Fruit fly (Drosophila melanogaster): ENCODE measurements around the gene Pos.

The Pos gene

DNA sequence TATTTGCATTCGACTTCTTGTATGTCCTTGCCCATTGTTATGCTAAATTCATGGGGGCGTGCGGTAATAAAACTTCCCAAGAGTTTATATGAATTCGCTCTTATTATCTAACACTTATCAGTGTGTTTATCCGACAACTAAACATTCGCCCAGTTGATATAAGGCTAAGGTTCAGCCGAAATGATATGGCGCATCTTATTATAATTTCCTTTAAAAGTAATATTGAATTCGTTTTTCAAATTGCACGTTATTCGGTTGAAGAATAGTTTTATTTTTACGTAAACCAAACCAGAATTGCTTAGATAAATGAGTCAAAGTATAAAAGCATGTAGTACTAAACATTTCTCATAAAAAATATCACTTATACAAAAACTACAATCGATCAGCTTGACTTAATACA, at the start of gene Pos:
Pos (plus strand) TSS at position 301 of the 400 bp plus-strand sequence.
- TF ChIP-seq Clk (GFP tag; optimal IDR thresholded peaks at IDR 0.05) (no peak), Mnt (GFP tag; optimal IDR thresholded peaks at IDR 0.05) (no peak), toe (GFP tag; optimal IDR thresholded peaks at IDR 0.05) (no peak), CG5204 (GFP tag; optimal IDR thresholded peaks at IDR 0.05) (no peak)

DNA sequence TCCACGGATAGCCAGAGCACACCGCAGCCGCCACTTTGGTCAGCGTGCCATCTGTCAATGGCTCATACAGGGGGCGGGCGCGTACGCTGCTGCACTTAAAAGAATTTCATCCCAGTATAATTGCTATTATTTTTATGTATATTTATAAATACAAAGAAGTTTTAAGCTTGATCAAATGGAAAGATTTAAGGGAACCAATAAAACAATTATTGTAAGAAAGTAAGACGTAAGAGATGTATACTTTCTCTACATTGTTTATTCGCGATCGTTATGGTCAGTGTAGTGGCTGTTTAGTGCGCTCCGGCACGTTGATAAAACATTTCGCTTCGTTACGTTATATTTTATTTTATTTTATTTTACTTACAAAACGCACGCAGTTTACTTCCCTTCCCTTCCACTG, 46.3 kb upstream of the Pos start:
- TF ChIP-seq toe (GFP tag; optimal IDR thresholded peaks at IDR 0.05): no peak
- no peak for TF ChIP-seq CG33017 (tag; optimal IDR thresholded peaks at IDR 0.05)
- TF ChIP-seq Crg-1 (GFP tag; optimal IDR thresholded peaks at IDR 0.05): no peak
- TF ChIP-seq CG14711 (tag; optimal IDR thresholded peaks at IDR 0.05): no peak
- no peak for TF ChIP-seq Clk (GFP tag; optimal IDR thresholded peaks at IDR 0.05)
- TF ChIP-seq CG1620 (GFP tag; optimal IDR thresholded peaks at IDR 0.05): no peak
- no peak for TF ChIP-seq CG11617 (GFP tag; optimal IDR thresholded peaks at IDR 0.05)
- TF ChIP-seq CG7101 (tag; optimal IDR thresholded peaks at IDR 0.05): no peak
- no peak for TF ChIP-seq CG5204 (GFP tag; optimal IDR thresholded peaks at IDR 0.05)
- TF ChIP-seq cnc (optimal IDR thresholded peaks at IDR 0.05): no peak
- TF ChIP-seq cic (GFP tag; optimal IDR thresholded peaks at IDR 0.05): no peak
- TF ChIP-seq pad (GFP tag; optimal IDR thresholded peaks at IDR 0.05): no peak
- TF ChIP-seq tj (GFP tag; optimal IDR thresholded peaks at IDR 0.05): no peak
- no peak for TF ChIP-seq kay (GFP tag; ENCODE audit: borderline replicate concordance)
- no peak for TF ChIP-seq CG7045 (GFP tag; optimal IDR thresholded peaks at IDR 0.05)
- TF ChIP-seq bab1 (GFP tag; optimal IDR thresholded peaks at IDR 0.05): no peak
- no peak for TF ChIP-seq Hr96 (GFP tag; optimal IDR thresholded peaks at IDR 0.05)
- TF ChIP-seq Mnt (GFP tag; optimal IDR thresholded peaks at IDR 0.05): no peak
- no peak for TF ChIP-seq CG12768 (GFP tag; optimal IDR thresholded peaks at IDR 0.05)
- TF ChIP-seq ovo (GFP tag; optimal IDR thresholded peaks at IDR 0.05): no peak

DNA sequence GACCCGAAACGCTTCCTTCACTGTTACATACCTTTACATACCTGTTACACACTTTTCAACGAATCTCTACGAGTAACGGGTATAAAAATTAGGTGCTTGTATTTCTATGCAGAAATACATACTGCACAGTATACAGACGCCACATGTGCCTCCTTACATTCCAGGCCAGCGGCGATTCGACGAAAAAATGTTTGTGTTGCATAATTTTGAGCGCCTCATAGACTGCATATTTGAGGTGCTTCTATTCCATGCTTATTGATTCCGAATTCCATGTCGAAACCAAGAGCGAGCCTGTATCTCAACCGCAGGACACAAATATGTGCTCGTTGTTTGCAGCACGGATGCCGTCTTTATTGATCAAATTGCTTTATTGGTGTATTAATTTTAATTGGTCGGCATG, 31.8 kb upstream of the Pos start:
- no peak for TF ChIP-seq Mnt (GFP tag; optimal IDR thresholded peaks at IDR 0.05)
- TF ChIP-seq Hr96 (GFP tag; optimal IDR thresholded peaks at IDR 0.05): no peak
- no peak for TF ChIP-seq CG7045 (GFP tag; optimal IDR thresholded peaks at IDR 0.05)
- no peak for TF ChIP-seq CG14711 (tag; optimal IDR thresholded peaks at IDR 0.05)
- no peak for TF ChIP-seq Clk (GFP tag; optimal IDR thresholded peaks at IDR 0.05)
- no peak for TF ChIP-seq toe (GFP tag; optimal IDR thresholded peaks at IDR 0.05)
- no peak for TF ChIP-seq pad (GFP tag; optimal IDR thresholded peaks at IDR 0.05)
- TF ChIP-seq ovo (GFP tag; optimal IDR thresholded peaks at IDR 0.05): no peak
- no peak for TF ChIP-seq kay (GFP tag; ENCODE audit: borderline replicate concordance)
- no peak for TF ChIP-seq CG12768 (GFP tag; optimal IDR thresholded peaks at IDR 0.05)
- TF ChIP-seq CG5204 (GFP tag; optimal IDR thresholded peaks at IDR 0.05): no peak
- no peak for TF ChIP-seq tj (GFP tag; optimal IDR thresholded peaks at IDR 0.05)
- no peak for TF ChIP-seq cnc (optimal IDR thresholded peaks at IDR 0.05)
- TF ChIP-seq Crg-1 (GFP tag; optimal IDR thresholded peaks at IDR 0.05): no peak
- no peak for TF ChIP-seq CG33017 (tag; optimal IDR thresholded peaks at IDR 0.05)
- TF ChIP-seq bab1 (GFP tag; optimal IDR thresholded peaks at IDR 0.05): no peak
- TF ChIP-seq CG7101 (tag; optimal IDR thresholded peaks at IDR 0.05): no peak
- TF ChIP-seq CG11617 (GFP tag; optimal IDR thresholded peaks at IDR 0.05): no peak
- TF ChIP-seq CG1620 (GFP tag; optimal IDR thresholded peaks at IDR 0.05): no peak
- no peak for TF ChIP-seq cic (GFP tag; optimal IDR thresholded peaks at IDR 0.05)

DNA sequence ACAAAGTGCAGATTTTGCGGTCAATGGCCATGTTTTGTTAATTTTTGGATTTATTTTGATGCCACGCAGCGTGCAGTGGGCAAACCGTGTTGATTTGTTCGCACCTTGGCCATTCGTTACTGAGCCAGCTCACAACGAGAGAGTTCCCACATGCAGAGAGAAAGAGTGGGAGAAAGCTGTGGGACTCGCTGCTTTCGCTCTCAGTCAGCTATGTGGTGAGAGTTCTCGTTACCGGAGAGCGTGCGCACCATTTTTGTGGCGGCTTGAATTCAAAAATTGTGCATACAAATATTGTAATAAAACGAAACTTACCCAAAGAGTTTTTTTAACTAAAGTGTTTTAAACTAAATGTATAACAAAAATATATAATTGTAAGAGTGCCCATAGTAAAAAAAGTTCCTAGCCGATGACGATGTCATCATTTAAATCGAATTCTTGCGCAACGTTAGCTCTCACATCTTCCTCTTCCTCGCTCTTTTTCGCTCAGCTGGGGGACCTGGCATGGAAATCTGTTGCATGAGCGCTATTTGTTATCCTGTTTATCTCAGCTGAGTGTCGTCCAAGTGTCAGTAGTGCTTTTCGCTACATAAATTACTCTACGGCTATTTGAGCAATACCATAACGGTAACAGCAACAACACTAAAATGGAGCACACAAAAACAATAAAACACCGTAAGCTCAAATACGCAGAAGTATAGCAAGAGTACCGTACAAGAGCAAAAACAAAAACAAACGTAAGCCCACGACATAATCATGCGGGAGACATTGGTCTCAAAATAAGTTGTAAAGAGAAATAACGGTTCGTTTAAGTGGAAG, 22.5 kb upstream of the Pos start, which contains the start of gene heph:
heph (minus strand) TSS at position 121 of the 816 bp plus-strand sequence.
- TF ChIP-seq tj (GFP tag; optimal IDR thresholded peaks at IDR 0.05) (no peak), CG7045 (GFP tag; optimal IDR thresholded peaks at IDR 0.05) (no peak), CG5204 (GFP tag; optimal IDR thresholded peaks at IDR 0.05) (no peak), CG1620 (GFP tag; optimal IDR thresholded peaks at IDR 0.05) (no peak), Crg-1 (GFP tag; optimal IDR thresholded peaks at IDR 0.05) (no peak), Mnt (GFP tag; optimal IDR thresholded peaks at IDR 0.05) (no peak), toe (GFP tag; optimal IDR thresholded peaks at IDR 0.05) (no peak), bab1 (GFP tag; optimal IDR thresholded peaks at IDR 0.05) (no peak), cnc (optimal IDR thresholded peaks at IDR 0.05) (no peak), CG7101 (tag; optimal IDR thresholded peaks at IDR 0.05) (no peak), kay (GFP tag; ENCODE audit: borderline replicate concordance) (no peak), Hr96 (GFP tag; optimal IDR thresholded peaks at IDR 0.05) (no peak), pad (GFP tag; optimal IDR thresholded peaks at IDR 0.05) (no peak)

DNA sequence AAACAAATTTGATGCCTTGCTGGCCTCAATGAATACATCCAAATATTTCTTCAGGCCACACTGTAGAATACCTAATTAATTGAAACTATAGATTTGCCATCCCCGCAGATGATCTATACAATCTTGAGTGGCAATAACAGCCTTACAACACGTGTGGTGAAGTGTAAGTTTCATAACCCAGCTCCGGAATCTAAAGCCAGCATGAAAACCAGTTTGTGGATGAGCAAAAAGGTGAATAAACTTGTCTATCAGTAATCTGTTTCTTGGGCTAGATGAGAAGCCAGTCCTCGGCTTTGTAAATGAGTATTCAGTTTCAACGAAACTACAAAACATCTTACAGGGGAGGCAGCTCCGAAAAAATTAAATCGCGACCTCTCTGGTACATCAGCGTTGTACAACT, 16.0 kb upstream of the Pos start:
- TF ChIP-seq CG7045 (GFP tag; optimal IDR thresholded peaks at IDR 0.05): no peak
- no peak for TF ChIP-seq pad (GFP tag; optimal IDR thresholded peaks at IDR 0.05)
- TF ChIP-seq CG1620 (GFP tag; optimal IDR thresholded peaks at IDR 0.05): no peak
- TF ChIP-seq CG33017 (tag; optimal IDR thresholded peaks at IDR 0.05): no peak
- no peak for TF ChIP-seq Clk (GFP tag; optimal IDR thresholded peaks at IDR 0.05)
- no peak for TF ChIP-seq CG11617 (GFP tag; optimal IDR thresholded peaks at IDR 0.05)
- no peak for TF ChIP-seq toe (GFP tag; optimal IDR thresholded peaks at IDR 0.05)
- TF ChIP-seq kay (GFP tag; ENCODE audit: borderline replicate concordance): no peak

DNA sequence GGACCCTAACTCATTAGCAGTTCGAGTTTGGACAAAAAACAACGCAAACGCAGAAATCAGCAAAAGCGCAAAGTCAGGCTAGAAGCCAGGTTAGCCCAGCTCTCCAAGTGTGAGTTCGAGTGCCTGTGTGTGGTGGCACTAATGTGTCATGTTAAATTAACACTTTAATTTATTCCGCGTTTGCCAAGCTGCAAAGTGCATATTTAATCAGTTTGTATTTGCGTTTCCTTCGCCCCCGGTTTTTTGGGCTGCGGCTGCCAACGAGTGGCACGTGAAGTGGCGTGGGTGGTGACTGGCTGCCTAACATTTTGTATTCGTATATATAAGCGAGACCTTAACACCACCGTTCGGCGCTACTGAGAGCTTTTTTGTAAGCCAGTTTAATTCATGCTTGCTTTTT, 9.0 kb upstream of the Pos start:
- TF ChIP-seq CG1620 (GFP tag; optimal IDR thresholded peaks at IDR 0.05): no peak
- no peak for TF ChIP-seq CG11617 (GFP tag; optimal IDR thresholded peaks at IDR 0.05)
